Worm (Caenorhabditis elegans): ENCODE measurements around the gene alg-1.

alg-1 gene

DNA sequence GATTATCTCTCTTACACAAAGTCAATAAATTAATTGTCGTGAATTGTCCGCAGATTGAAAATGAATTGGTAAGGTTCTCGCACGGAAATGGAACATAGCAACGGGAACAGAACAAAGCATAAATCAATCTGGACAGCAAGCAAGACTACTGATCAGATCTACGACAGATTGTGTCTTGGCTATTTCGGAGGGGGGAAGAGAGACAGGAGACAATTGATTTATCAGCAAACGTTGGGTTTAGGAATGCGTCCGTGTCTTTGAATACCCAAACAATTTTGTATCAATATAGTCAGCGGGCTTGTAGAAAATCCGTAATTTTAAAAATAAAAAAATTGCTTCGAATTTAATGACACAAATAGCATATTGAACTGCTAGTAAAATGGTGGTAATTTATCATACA is 7.6 kb upstream of the alg-1 start:
- TF ChIP-seq blmp-1 (tag; optimal IDR thresholded peaks at IDR 0.05; ENCODE audit: insufficient read depth) (no peak), lsy-2 (tag; optimal IDR thresholded peaks at IDR 0.05) (peak in 1 of 2 experiments; percentile 27), unc-39 (tag; optimal IDR thresholded peaks at IDR 0.05) (no peak), snpc-4 (tag; optimal IDR thresholded peaks at IDR 0.05) (no peak), nhr-12 (tag; optimal IDR thresholded peaks at IDR 0.05) (no peak), sma-9 (GFP tag; optimal IDR thresholded peaks at IDR 0.05) (peak; percentile 48), sma-9 (tag; optimal IDR thresholded peaks at IDR 0.05) (no peak), nhr-129 (tag; optimal IDR thresholded peaks at IDR 0.05) (no peak), sem-4 (tag; optimal IDR thresholded peaks at IDR 0.05) (peak; percentile 38), mbf-1 (tag; optimal IDR thresholded peaks at IDR 0.05) (no peak), elt-1 (tag; optimal IDR thresholded peaks at IDR 0.05) (no peak), nhr-10 (tag; optimal IDR thresholded peaks at IDR 0.05) (no peak), ztf-11 (tag; optimal IDR thresholded peaks at IDR 0.05) (no peak), nhr-11 (tag; optimal IDR thresholded peaks at IDR 0.05) (no peak), skn-1 (tag; optimal IDR thresholded peaks at IDR 0.05) (no peak), F13H6.1 (tag; optimal IDR thresholded peaks at IDR 0.05) (no peak), C34F6.9 (tag; optimal IDR thresholded peaks at IDR 0.05) (peak; percentile 9), gmeb-1 (tag; optimal IDR thresholded peaks at IDR 0.05) (no peak), R02D3.7 (tag; optimal IDR thresholded peaks at IDR 0.05) (no peak), mdl-1 (tag; optimal IDR thresholded peaks at IDR 0.05) (no peak), sma-3 (GFP tag; optimal IDR thresholded peaks at IDR 0.05) (peak; percentile 62), nhr-21 (tag; optimal IDR thresholded peaks at IDR 0.05) (peak; percentile 83), ceh-16 (tag; optimal IDR thresholded peaks at IDR 0.05) (peak; percentile 67), nhr-6 (tag; optimal IDR thresholded peaks at IDR 0.05) (no peak), mab-5 (tag; optimal IDR thresholded peaks at IDR 0.05) (peak; percentile 41), lin-11 (tag; optimal IDR thresholded peaks at IDR 0.05) (no peak), ztf-4 (tag; optimal IDR thresholded peaks at IDR 0.05) (peak; percentile 37), nhr-77 (tag; optimal IDR thresholded peaks at IDR 0.05) (no peak), Y55F3AM.14 (GFP tag; optimal IDR thresholded peaks at IDR 0.05) (no peak), nhr-25 (tag; optimal IDR thresholded peaks at IDR 0.05) (peak; percentile 43), ceh-82 (tag; optimal IDR thresholded peaks at IDR 0.05) (no peak), ama-1 (optimal IDR thresholded peaks at IDR 0.05) (no peak), fos-1 (tag; optimal IDR thresholded peaks at IDR 0.05) (peak; percentile 7), dmd-4 (tag; optimal IDR thresholded peaks at IDR 0.05) (no peak)

DNA sequence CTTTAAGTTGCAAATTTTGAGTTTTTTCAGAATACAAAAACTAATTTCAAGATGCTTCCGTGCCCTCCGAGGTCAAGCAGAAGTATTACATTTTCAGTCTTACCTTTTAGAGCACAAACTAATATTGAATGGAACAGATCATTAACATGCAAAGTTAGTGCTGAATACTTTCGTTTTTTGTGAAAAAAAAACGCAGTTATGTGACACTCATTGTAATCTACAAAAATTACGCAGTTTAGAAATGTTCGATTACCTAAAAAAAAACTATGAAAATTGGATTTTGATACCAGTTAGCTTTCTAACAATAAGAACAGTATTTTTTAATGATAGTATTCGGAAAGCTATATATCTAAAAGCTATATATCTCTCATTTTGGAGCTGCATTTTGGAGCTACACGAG is 7.0 kb upstream of the alg-1 start:
- TF ChIP-seq ZK546.5 (tag; optimal IDR thresholded peaks at IDR 0.05) = no peak
- TF ChIP-seq R02D3.7 (tag; optimal IDR thresholded peaks at IDR 0.05) = no peak
- TF ChIP-seq nhr-77 (tag; optimal IDR thresholded peaks at IDR 0.05) = no peak
- no peak for TF ChIP-seq peb-1 (tag; optimal IDR thresholded peaks at IDR 0.05)

DNA sequence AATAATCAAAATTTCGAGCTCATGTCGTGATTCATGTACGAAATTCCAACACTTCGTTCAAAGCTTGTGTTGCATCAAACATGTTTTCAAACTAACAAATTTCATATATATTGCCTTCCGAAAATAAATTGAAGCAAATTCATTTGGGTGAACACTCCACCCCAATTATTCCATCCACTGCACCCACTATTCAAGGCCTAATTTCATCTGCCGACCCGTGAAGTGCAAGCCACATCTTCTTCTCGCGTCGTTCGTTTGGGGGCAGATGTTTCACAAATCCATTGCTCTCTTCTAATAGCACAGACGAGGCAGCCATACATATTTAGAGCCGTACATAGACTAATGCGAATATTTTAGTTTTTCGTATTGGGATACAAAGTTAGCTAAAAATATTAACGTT is 4.7 kb upstream of the alg-1 start:
- TF ChIP-seq R02D3.7 (tag; optimal IDR thresholded peaks at IDR 0.05) = no peak
- no peak for TF ChIP-seq F13H6.1 (tag; optimal IDR thresholded peaks at IDR 0.05)
- no peak for TF ChIP-seq gmeb-1 (tag; optimal IDR thresholded peaks at IDR 0.05)
- TF ChIP-seq mdl-1 (tag; optimal IDR thresholded peaks at IDR 0.05) = no peak
- no peak for TF ChIP-seq unc-62 (GFP tag; optimal IDR thresholded peaks at IDR 0.05)
- TF ChIP-seq ztf-4 (tag; optimal IDR thresholded peaks at IDR 0.05) = no peak
- no peak for TF ChIP-seq crh-2 (tag; optimal IDR thresholded peaks at IDR 0.05)

DNA sequence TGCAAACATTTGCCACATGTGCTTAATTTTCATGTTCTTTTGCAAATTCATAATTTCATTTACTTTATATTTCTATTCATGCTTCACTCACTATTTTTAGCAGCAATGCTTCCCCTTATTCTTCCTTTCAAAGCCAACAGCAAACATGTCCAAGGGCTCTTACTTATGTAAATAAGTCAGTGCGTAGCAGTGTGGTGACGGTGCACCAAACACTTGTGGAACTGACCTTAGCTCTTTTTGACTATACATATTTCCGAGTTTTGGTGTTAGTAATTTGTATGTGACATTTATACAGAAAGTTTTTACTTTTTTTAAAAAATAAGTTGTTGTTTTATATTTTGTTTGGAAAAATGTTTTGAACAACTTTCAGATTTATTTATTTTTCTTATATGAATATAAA is 3.8 kb upstream of the alg-1 start:
- no peak for TF ChIP-seq nhr-129 (tag; optimal IDR thresholded peaks at IDR 0.05)

DNA sequence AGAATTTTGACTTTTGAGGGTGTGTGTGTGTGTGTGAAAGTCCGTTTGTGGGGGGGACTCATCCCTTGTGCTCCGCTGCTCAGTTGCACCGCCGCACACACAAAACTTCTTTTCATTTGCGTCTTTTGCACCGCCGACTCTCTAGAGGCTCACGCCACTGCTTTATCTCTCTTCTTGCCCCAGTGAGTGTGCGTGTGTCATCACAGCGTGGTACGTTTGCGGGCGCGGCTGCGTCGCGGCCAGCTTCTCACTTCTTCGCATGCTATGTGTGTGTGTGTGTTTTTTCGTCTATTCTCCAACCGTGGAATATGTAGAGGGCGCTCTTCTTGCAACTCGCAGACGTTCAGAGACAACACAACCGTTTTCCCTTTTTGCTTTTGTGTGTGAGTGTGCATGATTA is 3.4 kb upstream of the alg-1 start:
- TF ChIP-seq ceh-16 (tag; optimal IDR thresholded peaks at IDR 0.05) = peak; percentile 3
- no peak for TF ChIP-seq nhr-25 (tag; optimal IDR thresholded peaks at IDR 0.05)
- peak; percentile 74 for TF ChIP-seq nhr-129 (tag; optimal IDR thresholded peaks at IDR 0.05)
- peak; percentile 73 for TF ChIP-seq sma-9 (GFP tag; optimal IDR thresholded peaks at IDR 0.05)
- TF ChIP-seq sma-9 (tag; optimal IDR thresholded peaks at IDR 0.05) = no peak
- TF ChIP-seq crh-2 (tag; optimal IDR thresholded peaks at IDR 0.05) = peak; percentile 57
- TF ChIP-seq ZK546.5 (tag; optimal IDR thresholded peaks at IDR 0.05) = no peak
- peak; percentile 77 for TF ChIP-seq lin-11 (tag; optimal IDR thresholded peaks at IDR 0.05)
- no peak for TF ChIP-seq elt-1 (tag; optimal IDR thresholded peaks at IDR 0.05)
- TF ChIP-seq sem-4 (tag; optimal IDR thresholded peaks at IDR 0.05) = peak; percentile 23
- TF ChIP-seq nhr-23 (tag; optimal IDR thresholded peaks at IDR 0.05) = no peak
- no peak for TF ChIP-seq R02D3.7 (tag; optimal IDR thresholded peaks at IDR 0.05)
- TF ChIP-seq snpc-4 (tag; optimal IDR thresholded peaks at IDR 0.05) = peak; percentile 93
- TF ChIP-seq elt-3 (tag; optimal IDR thresholded peaks at IDR 0.05) = no peak
- TF ChIP-seq Y55F3AM.14 (GFP tag; optimal IDR thresholded peaks at IDR 0.05) = peak; percentile 33
- peak in 1 of 2 experiments; percentile 58 for TF ChIP-seq lsy-2 (tag; optimal IDR thresholded peaks at IDR 0.05)
- TF ChIP-seq mdl-1 (tag; optimal IDR thresholded peaks at IDR 0.05) = peak; percentile 66 to 80
- TF ChIP-seq zag-1 (tag; optimal IDR thresholded peaks at IDR 0.05) = peak; percentile 75
- no peak for TF ChIP-seq skn-1 (tag; optimal IDR thresholded peaks at IDR 0.05)
- peak; percentile 70 for TF ChIP-seq lin-13 (GFP tag; optimal IDR thresholded peaks at IDR 0.05)
- TF ChIP-seq C34F6.9 (tag; optimal IDR thresholded peaks at IDR 0.05) = peak; percentile 65
- peak; percentile 65 for TF ChIP-seq unc-55 (GFP tag; optimal IDR thresholded peaks at IDR 0.05)
- TF ChIP-seq F13H6.1 (tag; optimal IDR thresholded peaks at IDR 0.05) = peak; percentile 58
- peak; percentile 71 for TF ChIP-seq fos-1 (tag; optimal IDR thresholded peaks at IDR 0.05)

Data from whole organism, L2 larva.